Fruit fly (Drosophila melanogaster) whole organism, embryonic: Measurements from ENCODE around the gene CG5056.

Experiments used
- Aef1 ChIP-seq: fragments of 200-800 bp; sonication (Bioruptor generic); IDR thresholded peaks from 3 replicates; pipeline ENCODE4 v1.3.6; 2022; ENCODE audit warnings: missing biosample characterization, missing genetic modification characterization
- B-H1 ChIP-seq: fragments of 200-800 bp; sonication (Bioruptor generic); IDR thresholded peaks from 3 replicates; pipeline ENCODE4 v1.3.6; 2022; ENCODE audit warnings: missing biosample characterization, missing genetic modification characterization
- Bdp1 ChIP-seq: fragments of 200-800 bp; sonication (Bioruptor generic); optimal IDR thresholded peaks from 3 replicates; lab custom pipeline; 2016; ENCODE audit warnings: missing biosample characterization, missing genetic modification characterization
- C15 ChIP-seq: fragments of 200-800 bp; sonication (Bioruptor generic); IDR thresholded peaks from 3 replicates; pipeline ENCODE4 v1.3.6; 2022; ENCODE audit warnings: missing biosample characterization, missing genetic modification characterization
- CG11093 ChIP-seq: fragments of 200-800 bp; sonication (Bioruptor generic); IDR thresholded peaks from 3 replicates; pipeline ENCODE4 v1.3.6; 2022; ENCODE audit warnings: missing biosample characterization, missing genetic modification characterization
- CG11456 ChIP-seq: fragments of 200-800 bp; sonication (Bioruptor generic); IDR thresholded peaks from 3 replicates; pipeline ENCODE4 v1.3.6; 2022; ENCODE audit warnings: missing biosample characterization, missing genetic modification characterization
- CG11696 ChIP-seq: fragments of 200-800 bp; sonication (Bioruptor generic); IDR thresholded peaks from 2 replicates; pipeline ENCODE4 v1.3.6; 2022; ENCODE audit warnings: missing biosample characterization, missing genetic modification characterization
- CG12155 ChIP-seq: fragments of 200-800 bp; sonication (Bioruptor generic); optimal IDR thresholded peaks from 3 replicates; lab custom pipeline; 2016; ENCODE audit warnings: missing biosample characterization, missing genetic modification characterization
- CG1233 ChIP-seq: fragments of 200-800 bp; sonication (Bioruptor generic); optimal IDR thresholded peaks from 4 replicates; lab custom pipeline; 2018; ENCODE audit warnings: missing biosample characterization, mild to moderate bottlenecking, missing genetic modification characterization
- CG12391 ChIP-seq: fragments of 200-800 bp; sonication (Bioruptor generic); optimal IDR thresholded peaks from 3 replicates; lab custom pipeline; 2018; ENCODE audit warnings: missing biosample characterization, mild to moderate bottlenecking, missing genetic modification characterization, moderate library complexity
- CG13894 ChIP-seq: fragments of 200-800 bp; sonication (Bioruptor generic); optimal IDR thresholded peaks from 3 replicates; lab custom pipeline; 2018; ENCODE audit warnings: missing biosample characterization, mild to moderate bottlenecking, missing genetic modification characterization, moderate library complexity
- CG14710 ChIP-seq: fragments of 200-800 bp; sonication (Bioruptor generic); optimal IDR thresholded peaks from 3 replicates; lab custom pipeline; 2019; ENCODE audit warnings: missing biosample characterization, mild to moderate bottlenecking, missing genetic modification characterization, moderate library complexity
- CG14860 ChIP-seq: fragments of 200-800 bp; sonication (Bioruptor generic); IDR thresholded peaks from 3 replicates; pipeline ENCODE4 v1.3.6; 2022; ENCODE audit warnings: missing biosample characterization, missing genetic modification characterization; ENCODE audit not compliant: partially characterized antibody
- CG16815 ChIP-seq: fragments of 200-800 bp; sonication (Bioruptor generic); optimal IDR thresholded peaks from 3 replicates; lab custom pipeline; 2017; ENCODE audit warnings: missing biosample characterization, mild to moderate bottlenecking, missing genetic modification characterization
- CG17328 ChIP-seq: fragments of 200-800 bp; sonication (Bioruptor generic); IDR thresholded peaks from 2 replicates; pipeline ENCODE4 v1.3.6; 2022; ENCODE audit warnings: missing biosample characterization, missing genetic modification characterization
- CG17361 ChIP-seq: fragments of 200-800 bp; sonication (Bioruptor generic); IDR thresholded peaks from 3 replicates; pipeline ENCODE4 v1.3.6; 2022; ENCODE audit warnings: missing biosample characterization, missing genetic modification characterization
- CG2116 ChIP-seq: fragments of 200-800 bp; sonication (Bioruptor generic); optimal IDR thresholded peaks from 3 replicates; lab custom pipeline; 2018; ENCODE audit warnings: missing biosample characterization, mild to moderate bottlenecking, missing genetic modification characterization
- CG2875 ChIP-seq: fragments of 200-800 bp; sonication (Bioruptor generic); optimal IDR thresholded peaks from 2 replicates; lab custom pipeline; 2017; ENCODE audit warnings: missing biosample characterization, mild to moderate bottlenecking, missing genetic modification characterization, missing genetic modification reagents
- CG3726 ChIP-seq: fragments of 200-800 bp; sonication (Bioruptor generic); IDR thresholded peaks from 3 replicates; pipeline ENCODE4, ENCODE4 v1.3.6; 2022; ENCODE audit warnings: missing biosample characterization, missing genetic modification characterization
- CG6854 ChIP-seq: fragments of 200-800 bp; sonication (Bioruptor generic); optimal IDR thresholded peaks from 3 replicates; lab custom pipeline; 2017; ENCODE audit warnings: missing biosample characterization, mild to moderate bottlenecking, missing genetic modification characterization
- CG8359 ChIP-seq: fragments of 200-800 bp; sonication (Bioruptor generic); optimal IDR thresholded peaks from 2 replicates; lab custom pipeline; 2017; ENCODE audit warnings: missing biosample characterization, mild to moderate bottlenecking, missing genetic modification characterization, borderline replicate concordance
- CG8388 ChIP-seq: fragments of 200-800 bp; sonication (Bioruptor generic); optimal IDR thresholded peaks from 2 replicates; lab custom pipeline; 2019; ENCODE audit warnings: missing biosample characterization, mild to moderate bottlenecking, missing genetic modification characterization, moderate library complexity
- CG9215 ChIP-seq: fragments of 200-800 bp; sonication (Bioruptor generic); IDR thresholded peaks from 2 replicates; pipeline ENCODE4 v1.3.6; 2022; ENCODE audit warnings: missing biosample characterization, missing genetic modification characterization
- CG9437 ChIP-seq: fragments of 200-800 bp; sonication (Bioruptor generic); optimal IDR thresholded peaks from 2 replicates; lab custom pipeline; 2018; ENCODE audit warnings: missing biosample characterization, mild to moderate bottlenecking, missing genetic modification characterization
- CoRest ChIP-seq: fragments of 200-800 bp; sonication (Bioruptor generic); optimal IDR thresholded peaks from 3 replicates; lab custom pipeline; 2018; ENCODE audit warnings: missing biosample characterization, mild to moderate bottlenecking, missing genetic modification characterization, moderate library complexity
- CrebB ChIP-seq: fragments of 200-800 bp; sonication (Bioruptor generic); optimal IDR thresholded peaks from 3 replicates; lab custom pipeline; 2018; ENCODE audit warnings: missing biosample characterization, mild to moderate bottlenecking, missing genetic modification characterization
- Dek ChIP-seq: fragments of 200-800 bp; sonication (Bioruptor generic); optimal IDR thresholded peaks from 3 replicates; lab custom pipeline; 2019; ENCODE audit warnings: missing biosample characterization, mild to moderate bottlenecking, missing genetic modification characterization, moderate library complexity
- Dll ChIP-seq: fragments of 200-800 bp; sonication (Bioruptor generic); IDR thresholded peaks from 4 replicates; pipeline ENCODE4 v1.3.6; 2022; ENCODE audit warnings: missing biosample characterization, missing genetic modification characterization; ENCODE audit not compliant: partially characterized antibody
- Drgx ChIP-seq: fragments of 200-800 bp; sonication (Bioruptor generic); IDR thresholded peaks from 2 replicates; pipeline ENCODE4 v1.3.6; 2022; ENCODE audit warnings: missing biosample characterization, missing genetic modification characterization
- Fer2 ChIP-seq: fragments of 200-800 bp; sonication (Bioruptor generic); optimal IDR thresholded peaks from 2 replicates; lab custom pipeline; 2018; ENCODE audit warnings: missing biosample characterization, mild to moderate bottlenecking, missing genetic modification characterization, moderate library complexity
- H2.0 ChIP-seq: fragments of 200-800 bp; sonication (Bioruptor generic); IDR thresholded peaks from 2 replicates; pipeline ENCODE4 v1.3.6; 2022; ENCODE audit warnings: missing biosample characterization, missing genetic modification characterization
- HHEX ChIP-seq: fragments of 200-800 bp; sonication (Bioruptor generic); optimal IDR thresholded peaks from 3 replicates; lab custom pipeline; 2017; ENCODE audit warnings: missing biosample characterization, mild to moderate bottlenecking, missing genetic modification characterization, missing genetic modification reagents
- HmgZ ChIP-seq: fragments of 200-800 bp; sonication (Bioruptor generic); optimal IDR thresholded peaks from 2 replicates; lab custom pipeline; 2018; ENCODE audit warnings: missing biosample characterization, mild to moderate bottlenecking, missing genetic modification characterization
- Lhr ChIP-seq: fragments of 200-800 bp; sonication (Bioruptor generic); optimal IDR thresholded peaks from 3 replicates; lab custom pipeline; 2017; ENCODE audit warnings: mild to moderate bottlenecking, missing biosample characterization, missing genetic modification reagents, missing genetic modification characterization
- Max ChIP-seq: fragments of 200-800 bp; sonication (Bioruptor generic); optimal IDR thresholded peaks from 2 replicates; lab custom pipeline; 2016; ENCODE audit warnings: missing biosample characterization, mild to moderate bottlenecking, missing genetic modification characterization
- Pdp1 ChIP-seq, 2 experiments: fragments of 200-800 bp; sonication (Bioruptor generic); optimal IDR thresholded peaks; 3 replicates each; lab custom pipeline; 2016; ENCODE audit warnings: missing biosample characterization in 2 of 2, missing genetic modification characterization in 2 of 2, mild to moderate bottlenecking in 1 of 2, moderate library complexity in 1 of 2
- Trl ChIP-seq, 3 experiments: fragments of >200 bp in 2 of 3; fragments of 200-800 bp in 1 of 3; sonication (Bioruptor generic) in 1 of 3; optimal IDR thresholded peaks; 2 replicates in 1 of 3; 3 replicates in 2 of 3; lab custom pipeline; 2016 to 2017; ENCODE audit warnings: missing biosample characterization in 1 of 3, missing genetic modification characterization in 1 of 3
- dmrt11E ChIP-seq: fragments of 200-800 bp; sonication (Bioruptor generic); optimal IDR thresholded peaks from 3 replicates; lab custom pipeline; 2018; ENCODE audit warnings: missing biosample characterization, mild to moderate bottlenecking, missing genetic modification characterization, moderate library complexity
- emc ChIP-seq: fragments of 200-800 bp; sonication (Bioruptor generic); optimal IDR thresholded peaks from 2 replicates; lab custom pipeline; 2016; ENCODE audit warnings: missing biosample characterization, missing genetic modification characterization
- ewg ChIP-seq: fragments of 200-800 bp; sonication (Bioruptor generic); optimal IDR thresholded peaks from 3 replicates; lab custom pipeline; 2017; ENCODE audit warnings: mild to moderate bottlenecking, missing biosample characterization, missing genetic modification reagents, missing genetic modification characterization
- fd3F ChIP-seq: fragments of 200-800 bp; sonication (Bioruptor generic); optimal IDR thresholded peaks from 2 replicates; lab custom pipeline; 2018; ENCODE audit warnings: missing biosample characterization, mild to moderate bottlenecking, missing genetic modification characterization, moderate library complexity
- onecut ChIP-seq: fragments of 200-800 bp; sonication (Bioruptor generic); IDR thresholded peaks from 2 replicates; pipeline ENCODE4 v1.3.6; 2022; ENCODE audit warnings: missing biosample characterization, missing genetic modification characterization
- pho ChIP-seq: fragments of 200-800 bp; sonication (Bioruptor generic); optimal IDR thresholded peaks from 2 replicates; lab custom pipeline; 2016; ENCODE audit warnings: missing biosample characterization, missing genetic modification characterization
- sc ChIP-seq, 3 experiments: fragments of >200 bp in 2 of 3; fragments of 200-800 bp in 1 of 3; sonication (Bioruptor generic) in 1 of 3; optimal IDR thresholded peaks; 2 replicates in 2 of 3; 3 replicates in 1 of 3; lab custom pipeline; 2017; ENCODE audit warnings: mild to moderate bottlenecking in 1 of 3, missing biosample characterization in 1 of 3, missing genetic modification characterization in 1 of 3, missing genetic modification reagents in 1 of 3
- sd ChIP-seq: fragments of 200-800 bp; sonication (Bioruptor generic); optimal IDR thresholded peaks from 3 replicates; lab custom pipeline; 2018; ENCODE audit warnings: missing biosample characterization, mild to moderate bottlenecking, missing genetic modification characterization, moderate library complexity
- slbo ChIP-seq: fragments of 200-800 bp; sonication (Bioruptor generic); IDR thresholded peaks from 2 replicates; pipeline ENCODE4 v1.3.6; 2022; ENCODE audit warnings: missing biosample characterization, missing genetic modification characterization
- slou ChIP-seq: fragments of 200-800 bp; sonication (Bioruptor generic); optimal IDR thresholded peaks from 3 replicates; lab custom pipeline; 2016; ENCODE audit warnings: missing biosample characterization, missing genetic modification characterization

Gene CG5056

DNA sequence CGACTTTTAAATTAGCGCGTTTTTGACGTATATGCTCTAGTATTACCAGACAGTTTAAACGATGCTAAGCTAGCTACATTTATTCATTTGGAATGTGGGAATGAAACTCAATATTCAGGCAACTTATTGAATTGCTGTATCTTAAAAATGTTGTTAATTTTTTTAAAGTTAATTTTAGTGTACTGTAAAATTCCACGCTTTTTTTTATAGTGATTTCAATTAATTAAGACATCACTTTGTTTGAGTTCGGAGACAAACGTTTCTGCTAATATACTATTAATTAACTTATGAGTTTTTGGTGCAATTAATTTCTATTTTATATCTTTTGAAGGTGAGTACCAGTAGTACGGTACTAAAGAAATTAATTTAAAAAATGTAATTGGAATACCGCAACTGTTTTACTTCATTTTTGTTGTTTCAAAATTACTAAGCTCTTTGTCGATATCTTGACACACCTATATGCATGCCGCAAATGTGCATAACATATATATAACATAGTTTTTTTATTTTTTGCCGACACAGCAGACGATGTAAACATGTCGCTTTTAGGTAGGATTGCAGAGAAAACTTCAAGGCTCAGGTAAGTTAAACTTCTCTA, 19.8 kb downstream of the CG5056 start, which contains the start of the genes Cdk1 and mRpS7 (continued):
- TF ChIP-seq CG12155 (GFP tag; lab: Kevin White, UChicago) (peak; percentile 69), ewg (GFP tag; lab: Kevin White, UChicago) (peak; percentile 52), onecut (GFP tag; lab: Robert Waterston, UW) (0 out of 2 replicates have a peak, but pooled peaks have one; percentile 12), H2.0 (GFP tag; lab: Robert Waterston, UW) (peak; percentile 76), CG6854 (GFP tag; lab: Kevin White, UChicago) (peak; percentile 3), Drgx (GFP tag; lab: Robert Waterston, UW) (peak; percentile 53; the same call in 1 of the 2 replicates), CG2875 (GFP tag; lab: Kevin White, UChicago) (peak; percentile 27), CG3726 (GFP tag; lab: Robert Waterston, UW) (0 out of 3 replicates have a peak, but pooled peaks have one; percentile 54), slou (GFP tag; lab: Kevin White, UChicago) (peak; percentile 45), CG9437 (GFP tag; lab: Kevin White, UChicago) (peak; percentile 80), CG11456 (GFP tag; lab: Robert Waterston, UW) (peak; percentile 52; the same call in 1 of the 3 replicates), HHEX (GFP tag; lab: Kevin White, UChicago) (peak; percentile 40), Bdp1 (no peak), Trl (optimal IDR thresholded peaks at IDR 0.05; lab: Kevin White, UChicago) (no peak), Trl (GFP tag; optimal IDR thresholded peaks at IDR 0.05; lab: Kevin White, UChicago) (peak; percentile 54), CG14710 (tag; lab: Kevin White, UChicago) (peak; percentile 87), CG8388 (GFP tag; lab: Kevin White, UChicago) (peak; percentile 79), Fer2 (tag; lab: Kevin White, UChicago) (peak; percentile 7), sd (tag; lab: Kevin White, UChicago) (peak; percentile 59), CG1233 (GFP tag; lab: Kevin White, UChicago) (peak; percentile 66), Lhr (peak; percentile 45), slbo (GFP tag; lab: Robert Waterston, UW) (peak; percentile 78), CG9215 (GFP tag; lab: Robert Waterston, UW) (no peak), CG11696 (GFP tag; lab: Robert Waterston, UW) (0 out of 2 replicates have a peak, but pooled peaks have one; percentile 51), emc (no peak), Aef1 (GFP tag; lab: Robert Waterston, UW) (peak; percentile 53), CG17361 (GFP tag; lab: Robert Waterston, UW) (peak; percentile 92), dmrt11E (tag; lab: Kevin White, UChicago) (peak; percentile 71), CG16815 (GFP tag; lab: Kevin White, UChicago) (peak; percentile 51), CG12391 (tag; lab: Kevin White, UChicago) (peak; percentile 89), Pdp1 (GFP tag; optimal IDR thresholded peaks at IDR 0.05; lab: Kevin White, UChicago) (peak in 1 of 2 experiments; percentile 56), Dek (tag; lab: Kevin White, UChicago) (peak; percentile 81), HmgZ (peak; percentile 51), C15 (GFP tag; lab: Robert Waterston, UW) (no peak), CG17328 (GFP tag; lab: Robert Waterston, UW) (peak; percentile 70), sc (optimal IDR thresholded peaks at IDR 0.05; lab: Kevin White, UChicago) (no peak), sc (GFP tag; optimal IDR thresholded peaks at IDR 0.05; lab: Kevin White, UChicago) (peak; percentile 36), CG2116 (peak; percentile 84), B-H1 (GFP tag; lab: Robert Waterston, UW) (peak; percentile 63), CoRest (tag; lab: Kevin White, UChicago) (peak; percentile 90), fd3F (peak; percentile 66), CrebB (tag; lab: Kevin White, UChicago) (no peak), pho (GFP tag; lab: Kevin White, UChicago) (peak; percentile 63), Max (GFP tag; lab: Kevin White, UChicago) (peak; percentile 79), CG11093 (0 out of 3 replicates have a peak, but pooled peaks have one; percentile 16), Dll (no peak), CG14860 (GFP tag; lab: Robert Waterston, UW) (no peak), CG8359 (GFP tag; lab: Kevin White, UChicago) (peak; percentile 27), CG13894 (peak; percentile 47)
